Worm (Caenorhabditis elegans) whole organism, L3 larva: Measurements from ENCODE around the gene gly-3.

Source experiments
- ceh-82 ChIP-seq: fragments of 150-350 bp; optimal IDR thresholded peaks from 2 replicates; lab custom pipeline; 2014; ENCODE audit warnings: missing biosample characterization, missing genetic modification characterization
- elt-3 ChIP-seq, 3 experiments: fragments of 150-350 bp in 1 of 3; sonication (generic microtip) in 2 of 3; optimal IDR thresholded peaks; 2 replicates in 2 of 3; 4 replicates in 1 of 3; lab custom pipeline; 2014 to 2017; ENCODE audit warnings: missing biosample characterization in 3 of 3, missing genetic modification characterization in 3 of 3
- lin-15B ChIP-seq: fragments of 150-350 bp; optimal IDR thresholded peaks from 2 replicates; lab custom pipeline; 2014; ENCODE audit warnings: missing biosample characterization, missing genetic modification characterization
- pha-4 ChIP-seq: fragments of 150-350 bp; optimal IDR thresholded peaks from 2 replicates; lab custom pipeline; 2014; ENCODE audit warnings: missing biosample characterization, missing genetic modification reagents, missing genetic modification characterization
- unc-39 ChIP-seq: sonication (generic microtip); optimal IDR thresholded peaks from 4 replicates; lab custom pipeline; 2017; ENCODE audit warnings: missing biosample characterization, missing genetic modification characterization

DNA sequence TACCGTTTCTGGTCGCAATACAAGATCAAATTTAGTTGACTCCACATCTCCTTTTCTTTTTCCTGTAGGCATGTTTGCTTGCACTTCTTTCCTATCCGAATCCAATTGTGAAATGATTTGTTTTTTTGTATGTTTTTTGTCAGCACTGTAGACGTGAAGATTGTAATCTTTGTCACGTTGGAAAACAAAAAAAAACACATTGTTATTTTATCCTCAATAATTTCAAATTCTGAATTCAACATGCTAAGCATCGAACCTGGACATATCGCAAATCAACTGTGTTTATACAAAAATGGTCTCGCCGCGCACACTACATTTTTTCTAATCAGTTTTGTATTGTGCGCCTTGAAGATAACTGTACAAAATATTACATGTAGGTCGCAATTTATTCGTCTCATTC is 4.1 kb downstream of the gly-3 start, which contains the start of gene ZK688.12:
- TF ChIP-seq elt-3 (tag; optimal IDR thresholded peaks at IDR 0.05; lab: Kevin White, UChicago) (no peak), lin-15B (tag; lab: Kevin White, UChicago) (no peak), ceh-82 (tag; lab: Kevin White, UChicago) (no peak), pha-4 (no peak), unc-39 (tag; lab: Kevin White, UChicago) (no peak)
